Fruit fly (Drosophila melanogaster) Kc167 (cell line): ENCODE measurements around the gene CG14803.

Source experiments
- Myc ChIP-seq: fragments of >200 bp; optimal IDR thresholded peaks from 2 replicates; lab custom pipeline; 2017; ENCODE audit warnings: missing external identifiers
- Sin3A ChIP-seq: fragments of >200 bp; optimal IDR thresholded peaks from 2 replicates; lab custom pipeline; 2018; ENCODE audit warnings: missing external identifiers
- h ChIP-seq: fragments of >200 bp; optimal IDR thresholded peaks from 3 replicates; lab custom pipeline; 2018; ENCODE audit warnings: missing external identifiers
- insv ChIP-seq: fragments of >200 bp; optimal IDR thresholded peaks from 3 replicates; lab custom pipeline; 2018; ENCODE audit warnings: missing external identifiers
- psq ChIP-seq: fragments of >200 bp; optimal IDR thresholded peaks from 2 replicates; lab custom pipeline; 2017; ENCODE audit warnings: missing external identifiers
- ttk ChIP-seq: sonication (Bioruptor generic); optimal IDR thresholded peaks from 2 replicates; lab custom pipeline; 2017; ENCODE audit warnings: missing external identifiers

Gene CG14803

dm6 chrX:1868586-1869111 is at the start of gene CG14803, which contains the start of gene Pex5:
Gene CG14803 (plus strand): TSS chrX:1868870.
Gene Pex5 (minus strand): TSS chrX:1869061.
- TF ChIP-seq psq (no peak), Sin3A (lab: Kevin White, UChicago) (no peak), Myc (lab: Kevin White, UChicago) (no peak), ttk (lab: Kevin White, UChicago) (no peak), h (no peak), insv (no peak)

- TF ChIP-seq ttk (lab: Kevin White, UChicago), result no peak
Measured at dm6 chrX:1819026-1819425, 49.6 kb upstream of the CG14803 start.

dm6 chrX:1820241-1820640 is 48.4 kb upstream of the CG14803 start, which contains the start of gene CG14810:
Gene CG14810 (minus strand): TSS chrX:1820341.
- no peak for TF ChIP-seq insv
- no peak for TF ChIP-seq psq
- TF ChIP-seq h, result no peak
- no peak for TF ChIP-seq Myc (lab: Kevin White, UChicago)
- no peak for TF ChIP-seq ttk (lab: Kevin White, UChicago)
- TF ChIP-seq Sin3A (lab: Kevin White, UChicago), result no peak

dm6 chrX:1821039-1821438 is 47.6 kb upstream of the CG14803 start:
- TF ChIP-seq h (no peak), Sin3A (lab: Kevin White, UChicago) (no peak), insv (no peak), ttk (lab: Kevin White, UChicago) (no peak), Myc (lab: Kevin White, UChicago) (no peak), psq (no peak)

dm6 chrX:1822281-1822680 is 46.4 kb upstream of the CG14803 start, which contains the start of gene CG14811:
Gene CG14811 (minus strand): TSS chrX:1822381.
- no peak for TF ChIP-seq ttk (lab: Kevin White, UChicago)
- no peak for TF ChIP-seq insv
- TF ChIP-seq Sin3A (lab: Kevin White, UChicago), result no peak
- TF ChIP-seq h, result no peak
- no peak for TF ChIP-seq psq
- TF ChIP-seq Myc (lab: Kevin White, UChicago), result no peak

- TF ChIP-seq h, result no peak
- no peak for TF ChIP-seq ttk (lab: Kevin White, UChicago)
- no peak for TF ChIP-seq psq
- TF ChIP-seq Sin3A (lab: Kevin White, UChicago), result no peak
- no peak for TF ChIP-seq insv
- TF ChIP-seq Myc (lab: Kevin White, UChicago), result no peak
Measured at dm6 chrX:1823883-1824609, 44.6 kb upstream of the CG14803 start.

dm6 chrX:1824610-1824948 is 44.1 kb upstream of the CG14803 start:
- TF ChIP-seq ttk (lab: Kevin White, UChicago), result no peak
- TF ChIP-seq h, result no peak
- no peak for TF ChIP-seq psq
- TF ChIP-seq insv, result no peak

dm6 chrX:1825912-1826862 is 42.5 kb upstream of the CG14803 start:
- TF ChIP-seq Myc (lab: Kevin White, UChicago), result no peak
- no peak for TF ChIP-seq ttk (lab: Kevin White, UChicago)
- TF ChIP-seq psq, result no peak

- TF ChIP-seq Sin3A (lab: Kevin White, UChicago), result no peak
Measured at dm6 chrX:1828097-1828496, 40.6 kb upstream of the CG14803 start.

dm6 chrX:1830396-1831218 is 38.1 kb upstream of the CG14803 start:
- TF ChIP-seq ttk (lab: Kevin White, UChicago) (no peak), Sin3A (lab: Kevin White, UChicago) (no peak), insv (no peak), h (no peak), psq (no peak), Myc (lab: Kevin White, UChicago) (no peak)

- TF ChIP-seq Sin3A (lab: Kevin White, UChicago) (no peak), psq (no peak), Myc (lab: Kevin White, UChicago) (no peak), insv (no peak), h (no peak), ttk (lab: Kevin White, UChicago) (no peak)
Measured at dm6 chrX:1831219-1831555, 37.5 kb upstream of the CG14803 start.

- TF ChIP-seq ttk (lab: Kevin White, UChicago) (no peak), psq (no peak), Myc (lab: Kevin White, UChicago) (no peak), h (no peak)
Measured at dm6 chrX:1832699-1833098, 36.0 kb upstream of the CG14803 start.
